Fruit fly (Drosophila melanogaster): ENCODE results near the gene CG32532.
A peak's percentile ranks its signal among the peaks of the same experiment; 100 is the strongest.

DNA sequence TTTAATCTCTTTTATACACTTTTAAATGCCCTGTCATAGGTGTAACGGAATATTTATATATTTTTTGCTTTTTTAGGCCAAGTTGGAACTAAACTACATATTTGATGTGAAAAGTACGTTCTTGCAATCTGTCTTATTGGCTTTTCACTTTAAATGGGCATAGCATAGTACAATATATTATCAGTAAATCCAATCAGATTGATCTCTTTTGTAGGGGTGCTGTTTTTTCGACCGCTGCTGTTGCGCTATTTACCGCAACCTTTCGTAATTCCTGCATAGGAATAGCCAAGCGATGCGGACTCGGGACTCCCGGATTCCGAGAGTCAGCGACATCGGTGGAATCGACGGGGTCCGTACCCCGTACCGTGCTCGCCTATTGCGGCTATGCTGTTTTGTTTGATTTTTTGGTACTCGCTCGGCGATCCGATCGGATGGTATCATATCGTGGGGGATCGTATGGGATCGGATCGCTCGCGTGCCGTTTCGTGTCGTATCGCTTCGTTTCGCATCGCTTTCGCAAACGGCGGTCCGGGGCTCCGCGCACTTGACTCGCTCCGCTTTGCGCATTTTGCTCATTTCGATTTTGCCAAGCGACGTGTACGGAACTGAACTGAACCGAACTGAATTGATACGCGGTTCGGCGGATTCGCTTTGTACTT is 49.4 kb downstream of the CG32532 start:
- TF ChIP-seq CG9948 (tag; optimal IDR thresholded peaks at IDR 0.05), result no peak
- no peak for TF ChIP-seq Pif1A (GFP tag; optimal IDR thresholded peaks at IDR 0.05)
- peak; percentile 57; the same call in 1 of the 2 replicates for TF ChIP-seq CG12605 (GFP tag; IDR thresholded peaks at IDR 0.05)
- TF ChIP-seq CG15710 (tag; optimal IDR thresholded peaks at IDR 0.05), result no peak
- TF ChIP-seq CG14655 (GFP tag; optimal IDR thresholded peaks at IDR 0.05), result no peak
- no peak for TF ChIP-seq Snoo (tag; optimal IDR thresholded peaks at IDR 0.05)
- no peak for TF ChIP-seq CG8301 (tag; optimal IDR thresholded peaks at IDR 0.05)
- no peak for TF ChIP-seq Pif1B (GFP tag; optimal IDR thresholded peaks at IDR 0.05)

Measured in whole organism, pupa.